Worm (Caenorhabditis elegans): Measurements from ENCODE around the gene srsx-16.
A peak's percentile ranks its signal among the peaks of the same experiment; 100 is the strongest.

Gene srsx-16

DNA sequence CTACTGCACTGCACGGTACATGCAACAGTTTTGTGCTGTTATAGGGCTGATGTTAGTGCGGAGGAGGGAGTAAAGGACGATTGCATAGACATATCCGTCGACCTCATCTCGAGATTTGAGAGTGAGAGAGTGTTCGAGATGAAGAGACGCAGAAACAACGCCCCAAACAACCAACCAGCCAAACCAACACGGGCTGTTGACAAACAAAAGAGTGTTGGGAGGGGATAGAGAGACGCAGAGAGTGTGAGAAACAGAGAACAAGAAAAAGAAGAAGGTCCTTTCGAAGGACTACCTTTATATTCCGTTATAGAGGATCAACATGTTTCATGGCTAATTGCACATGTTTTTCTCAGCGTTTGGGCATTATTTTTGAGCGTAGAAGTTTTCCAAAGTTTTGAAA, 19.2 kb downstream of the srsx-16 start (continued):
- TF ChIP-seq unc-62 (GFP tag; optimal IDR thresholded peaks at IDR 0.05): no peak
- TF ChIP-seq aha-1 (tag; optimal IDR thresholded peaks at IDR 0.05): no peak
- no peak for TF ChIP-seq zag-1 (tag; optimal IDR thresholded peaks at IDR 0.05)
- TF ChIP-seq fkh-4 (tag; optimal IDR thresholded peaks at IDR 0.05; ENCODE audit: borderline replicate concordance): no peak
- no peak for TF ChIP-seq hlh-4 (tag; optimal IDR thresholded peaks at IDR 0.05)
- TF ChIP-seq C34B4.2 (tag; optimal IDR thresholded peaks at IDR 0.05): no peak
- no peak for TF ChIP-seq nhr-90 (tag; optimal IDR thresholded peaks at IDR 0.05; ENCODE audit: poor library complexity)
- no peak for TF ChIP-seq fos-1 (tag; optimal IDR thresholded peaks at IDR 0.05)
- peak; percentile 48 for TF ChIP-seq sup-37 (GFP tag; optimal IDR thresholded peaks at IDR 0.05)
- TF ChIP-seq lsy-2 (tag; optimal IDR thresholded peaks at IDR 0.05): peak in 1 of 2 experiments; percentile 40
- TF ChIP-seq mef-2 (tag; optimal IDR thresholded peaks at IDR 0.05): no peak
- peak; percentile 52 for TF ChIP-seq nhr-47 (tag; optimal IDR thresholded peaks at IDR 0.05)
- TF ChIP-seq hpl-2 (GFP tag; optimal IDR thresholded peaks at IDR 0.05): no peak
- no peak for TF ChIP-seq sox-4 (tag; optimal IDR thresholded peaks at IDR 0.05)
- no peak for TF ChIP-seq pax-3 (tag; optimal IDR thresholded peaks at IDR 0.05)
- peak; percentile 68 for TF ChIP-seq ztf-4 (tag; optimal IDR thresholded peaks at IDR 0.05)
- no peak for TF ChIP-seq hlh-17 (GFP tag; optimal IDR thresholded peaks at IDR 0.05; ENCODE audit: borderline replicate concordance)
- TF ChIP-seq snu-23 (GFP tag; optimal IDR thresholded peaks at IDR 0.05): peak; percentile 45
- TF ChIP-seq egl-13 (tag; optimal IDR thresholded peaks at IDR 0.05): no peak
- TF ChIP-seq nhr-20 (tag; optimal IDR thresholded peaks at IDR 0.05): peak; percentile 11
- TF ChIP-seq nhr-77 (tag; optimal IDR thresholded peaks at IDR 0.05): peak; percentile 54
- no peak for TF ChIP-seq Y116A8C.19 (tag; optimal IDR thresholded peaks at IDR 0.05; ENCODE audit: borderline replicate concordance)
- peak; percentile 78 for TF ChIP-seq nhr-85 (tag)
- no peak for TF ChIP-seq ceh-88 (GFP tag; IDR thresholded peaks at IDR 0.05)
- no peak for TF ChIP-seq unc-86 (tag; optimal IDR thresholded peaks at IDR 0.05)
- no peak for TF ChIP-seq ama-1 (optimal IDR thresholded peaks at IDR 0.05)
- TF ChIP-seq lin-13 (GFP tag; optimal IDR thresholded peaks at IDR 0.05): no peak
- TF ChIP-seq jun-1 (tag; optimal IDR thresholded peaks at IDR 0.05): no peak
- no peak for TF ChIP-seq mab-9 (GFP tag; IDR thresholded peaks at IDR 0.05)
- TF ChIP-seq egl-27 (tag; optimal IDR thresholded peaks at IDR 0.05): no peak
- no peak for TF ChIP-seq efl-3 (GFP tag; optimal IDR thresholded peaks at IDR 0.05)
- TF ChIP-seq mep-1 (tag; optimal IDR thresholded peaks at IDR 0.05): peak; percentile 31
- TF ChIP-seq F16B12.6 (tag; optimal IDR thresholded peaks at IDR 0.05): no peak
- no peak for TF ChIP-seq elt-3 (tag; optimal IDR thresholded peaks at IDR 0.05)
- no peak for TF ChIP-seq C04F5.9 (tag; optimal IDR thresholded peaks at IDR 0.05)
- TF ChIP-seq grh-1 (GFP tag; IDR thresholded peaks at IDR 0.05): no peak
- peak; percentile 66 for TF ChIP-seq tbx-2 (tag; optimal IDR thresholded peaks at IDR 0.05)
- peak; percentile 20 to 29 (median 21) for TF ChIP-seq ceh-82 (tag; optimal IDR thresholded peaks at IDR 0.05)

DNA sequence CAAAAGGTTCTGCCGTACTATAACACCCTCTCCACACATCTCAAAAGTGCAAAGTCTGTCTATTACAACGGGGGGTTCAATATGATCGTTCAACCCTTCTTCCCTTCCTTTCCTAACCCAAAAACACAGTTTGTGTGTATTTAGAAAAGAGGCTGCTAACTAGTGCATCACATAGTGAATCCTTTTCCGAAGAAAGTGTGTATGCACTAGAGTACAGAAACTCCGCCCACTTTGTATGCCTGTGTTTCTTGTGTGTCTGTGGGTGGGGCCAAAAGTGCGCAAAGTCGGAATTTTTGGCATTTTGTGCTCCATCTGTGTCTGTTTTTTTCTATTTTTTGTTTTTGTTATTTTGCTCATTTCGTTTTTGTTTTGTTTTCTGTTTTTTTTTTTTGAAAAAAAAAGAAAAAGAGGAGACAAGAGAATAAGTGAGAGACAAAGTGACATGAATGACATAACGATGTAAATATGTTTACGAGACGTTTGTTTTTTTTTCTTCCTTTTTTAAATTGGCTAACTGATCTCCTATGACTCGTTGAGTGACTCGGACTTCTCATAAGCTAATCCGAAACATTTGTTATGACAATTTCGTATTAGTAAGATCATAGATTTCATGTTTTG, 20.9 kb downstream of the srsx-16 start:
- no peak for TF ChIP-seq isw-1 (GFP tag; IDR thresholded peaks at IDR 0.05)
- TF ChIP-seq pax-3 (tag; optimal IDR thresholded peaks at IDR 0.05): no peak
- TF ChIP-seq nhr-77 (tag; optimal IDR thresholded peaks at IDR 0.05): peak; percentile 17
- TF ChIP-seq C04F5.9 (tag; optimal IDR thresholded peaks at IDR 0.05): no peak
- TF ChIP-seq nhr-84 (tag; optimal IDR thresholded peaks at IDR 0.05): no peak
- peak; percentile 28 for TF ChIP-seq lin-14 (GFP tag; optimal IDR thresholded peaks at IDR 0.05)
- TF ChIP-seq unc-98 (GFP tag; IDR thresholded peaks at IDR 0.05): no peak
- TF ChIP-seq lin-35 (GFP tag; optimal IDR thresholded peaks at IDR 0.05): peak in 1 of 2 experiments; percentile 11
- TF ChIP-seq sox-4 (tag; optimal IDR thresholded peaks at IDR 0.05): no peak
- TF ChIP-seq alr-1 (tag; optimal IDR thresholded peaks at IDR 0.05; ENCODE audit: borderline replicate concordance): no peak
- no peak for TF ChIP-seq sptf-1 (tag; optimal IDR thresholded peaks at IDR 0.05)
- TF ChIP-seq pqm-1 (tag; optimal IDR thresholded peaks at IDR 0.05): no peak
- TF ChIP-seq mep-1 (tag; optimal IDR thresholded peaks at IDR 0.05): peak; percentile 14
- no peak for TF ChIP-seq snu-23 (GFP tag; optimal IDR thresholded peaks at IDR 0.05)
- no peak for TF ChIP-seq nhr-76 (tag; optimal IDR thresholded peaks at IDR 0.05)
- no peak for TF ChIP-seq fkh-8 (tag; optimal IDR thresholded peaks at IDR 0.05)
- TF ChIP-seq unc-86 (tag; optimal IDR thresholded peaks at IDR 0.05): no peak
- peak; percentile 57 for TF ChIP-seq blmp-1 (tag; optimal IDR thresholded peaks at IDR 0.05)
- TF ChIP-seq efl-1 (optimal IDR thresholded peaks at IDR 0.05): no peak
- no peak for TF ChIP-seq efl-1 (GFP tag; optimal IDR thresholded peaks at IDR 0.05 in 1 of 2)
- TF ChIP-seq zip-4 (GFP tag; optimal IDR thresholded peaks at IDR 0.05): no peak
- no peak for TF ChIP-seq unc-62 (GFP tag; optimal IDR thresholded peaks at IDR 0.05)
- no peak for TF ChIP-seq nhr-71 (tag; optimal IDR thresholded peaks at IDR 0.05)

Data from whole organism, L1 larva.